Fruit fly (Drosophila melanogaster): ENCODE results near the gene Hrb98DE.

The Hrb98DE gene

dm6 chr3R:28600144-28600792 lies 634 bp downstream of the Hrb98DE start:
- TF ChIP-seq CTCF (optimal IDR thresholded peaks at IDR 0.05) (no peak), CG8478 (optimal IDR thresholded peaks at IDR 0.05) (no peak)

- no peak for TF ChIP-seq CG8478 (optimal IDR thresholded peaks at IDR 0.05)
- TF ChIP-seq CTCF (optimal IDR thresholded peaks at IDR 0.05): no peak
These were observed 3.9 kb downstream of the Hrb98DE start for dm6 chr3R:28603561-28603960.

dm6 chr3R:28605835-28606234 lies 6.2 kb downstream of the Hrb98DE start, which contains the start of gene CG9986:
Gene CG9986 (plus strand): TSS chr3R:28606079.
- TF ChIP-seq CG8478 (optimal IDR thresholded peaks at IDR 0.05) (no peak), CTCF (optimal IDR thresholded peaks at IDR 0.05) (peak in 1 of 2 experiments; percentile 42)

- TF ChIP-seq CTCF (optimal IDR thresholded peaks at IDR 0.05): no peak
- no peak for TF ChIP-seq CG8478 (optimal IDR thresholded peaks at IDR 0.05)
These were observed 21.2 kb downstream of the Hrb98DE start for dm6 chr3R:28620813-28621212.

dm6 chr3R:28623115-28623514 lies 23.5 kb downstream of the Hrb98DE start:
- TF ChIP-seq CTCF (optimal IDR thresholded peaks at IDR 0.05) (no peak), CG8478 (optimal IDR thresholded peaks at IDR 0.05) (no peak)

dm6 chr3R:28623564-28623963 lies 23.9 kb downstream of the Hrb98DE start:
- TF ChIP-seq CTCF (optimal IDR thresholded peaks at IDR 0.05) (no peak), CG8478 (optimal IDR thresholded peaks at IDR 0.05) (no peak)

dm6 chr3R:28627267-28627666 lies 27.6 kb downstream of the Hrb98DE start:
- TF ChIP-seq CG8478 (optimal IDR thresholded peaks at IDR 0.05) (no peak), CTCF (optimal IDR thresholded peaks at IDR 0.05) (no peak)

- TF ChIP-seq CG8478 (optimal IDR thresholded peaks at IDR 0.05) (no peak), CTCF (optimal IDR thresholded peaks at IDR 0.05) (no peak)
These were observed 29.1 kb downstream of the Hrb98DE start for dm6 chr3R:28628696-28629095.

dm6 chr3R:28629186-28629979 lies 29.7 kb downstream of the Hrb98DE start:
- no peak for TF ChIP-seq CTCF (optimal IDR thresholded peaks at IDR 0.05)
- TF ChIP-seq CG8478 (optimal IDR thresholded peaks at IDR 0.05): no peak

dm6 chr3R:28630092-28630491 lies 30.5 kb downstream of the Hrb98DE start:
- no peak for TF ChIP-seq CG8478 (optimal IDR thresholded peaks at IDR 0.05)
- no peak for TF ChIP-seq CTCF (optimal IDR thresholded peaks at IDR 0.05)

- TF ChIP-seq CTCF (optimal IDR thresholded peaks at IDR 0.05) (no peak), CG8478 (optimal IDR thresholded peaks at IDR 0.05) (no peak)
These were observed 31.2 kb downstream of the Hrb98DE start for dm6 chr3R:28630861-28631260.

dm6 chr3R:28631753-28632152 lies 32.1 kb downstream of the Hrb98DE start:
- TF ChIP-seq CG8478 (optimal IDR thresholded peaks at IDR 0.05): no peak

dm6 chr3R:28633746-28634145 lies 34.1 kb downstream of the Hrb98DE start:
- TF ChIP-seq CG8478 (optimal IDR thresholded peaks at IDR 0.05): no peak
- TF ChIP-seq CTCF (optimal IDR thresholded peaks at IDR 0.05): no peak

- TF ChIP-seq CG8478 (optimal IDR thresholded peaks at IDR 0.05) (no peak), CTCF (optimal IDR thresholded peaks at IDR 0.05) (no peak)
These were observed 34.8 kb downstream of the Hrb98DE start for dm6 chr3R:28634261-28634980.
